Fruit fly (Drosophila melanogaster): ENCODE measurements around the gene Cmpk.

The Cmpk gene

DNA sequence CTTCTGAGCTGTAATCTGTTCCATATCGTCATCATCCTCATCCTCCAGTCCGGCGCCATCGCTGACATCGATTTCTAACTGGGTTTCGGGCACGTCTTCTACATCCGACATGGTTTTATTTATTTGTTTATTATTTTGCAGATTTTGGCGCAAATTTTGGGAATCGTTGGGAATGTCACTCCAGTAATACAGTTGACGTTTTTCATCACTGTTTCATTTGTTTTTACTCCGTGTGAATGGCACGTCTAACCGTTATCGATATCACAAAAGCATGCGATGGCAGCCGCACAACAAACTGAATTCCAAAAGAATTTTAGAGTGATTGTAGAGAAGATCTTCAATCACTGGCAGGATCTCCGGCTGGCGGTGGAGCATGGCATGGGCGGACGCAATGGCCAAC is 1.1 kb upstream of the Cmpk start, which contains the start of the genes Sld5 and CG14543:
Sld5 (minus strand) TSS at position 167 of the 400 bp plus-strand sequence.
CG14543 (plus strand) TSS at position 250 of the 400 bp plus-strand sequence.
- TF ChIP-seq CG17801 (GFP tag; optimal IDR thresholded peaks at IDR 0.05; ENCODE audit: partially characterized antibody): peak; percentile 8

DNA sequence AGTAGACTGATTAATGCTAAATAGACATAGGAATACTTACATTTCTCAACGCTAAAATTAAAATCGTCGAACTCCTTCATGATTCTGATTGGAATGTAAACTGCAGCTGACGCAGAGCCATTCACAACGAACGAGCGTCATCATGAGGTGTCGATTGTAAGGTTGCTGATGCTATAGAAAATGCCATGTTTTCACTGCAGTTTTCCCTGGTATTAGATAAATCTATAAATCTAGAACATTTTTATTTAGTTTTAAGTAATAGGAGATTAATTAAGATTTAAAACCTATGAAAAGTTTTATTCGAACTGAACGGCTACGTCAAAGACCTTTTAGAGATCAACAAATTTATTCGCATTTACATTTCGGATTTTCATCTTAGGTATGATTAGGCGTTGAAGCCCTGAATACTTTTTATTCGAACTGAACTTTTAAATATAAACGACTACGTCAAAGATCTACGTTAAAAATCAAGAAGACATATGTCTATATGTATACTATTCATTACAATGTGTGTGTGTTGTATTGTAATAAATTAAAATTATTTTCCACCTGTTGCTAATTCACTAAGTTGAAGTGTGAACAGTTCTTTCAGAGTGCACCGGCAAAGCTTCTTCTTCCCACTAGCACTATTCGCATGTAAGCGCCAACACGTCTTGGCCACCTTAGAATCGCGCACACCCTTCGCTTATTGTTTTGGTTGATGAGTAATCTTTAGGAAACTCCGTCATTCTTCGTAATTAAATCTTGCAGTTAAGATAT is 2.9 kb downstream of the Cmpk start, which contains the start of the genes Exo84 and Vps2:
Exo84 (minus strand) TSS at position 108 of the 759 bp plus-strand sequence.
Vps2 (plus strand) TSS at position 672 of the 759 bp plus-strand sequence.
- no peak for TF ChIP-seq CG17801 (GFP tag; optimal IDR thresholded peaks at IDR 0.05; ENCODE audit: partially characterized antibody)

DNA sequence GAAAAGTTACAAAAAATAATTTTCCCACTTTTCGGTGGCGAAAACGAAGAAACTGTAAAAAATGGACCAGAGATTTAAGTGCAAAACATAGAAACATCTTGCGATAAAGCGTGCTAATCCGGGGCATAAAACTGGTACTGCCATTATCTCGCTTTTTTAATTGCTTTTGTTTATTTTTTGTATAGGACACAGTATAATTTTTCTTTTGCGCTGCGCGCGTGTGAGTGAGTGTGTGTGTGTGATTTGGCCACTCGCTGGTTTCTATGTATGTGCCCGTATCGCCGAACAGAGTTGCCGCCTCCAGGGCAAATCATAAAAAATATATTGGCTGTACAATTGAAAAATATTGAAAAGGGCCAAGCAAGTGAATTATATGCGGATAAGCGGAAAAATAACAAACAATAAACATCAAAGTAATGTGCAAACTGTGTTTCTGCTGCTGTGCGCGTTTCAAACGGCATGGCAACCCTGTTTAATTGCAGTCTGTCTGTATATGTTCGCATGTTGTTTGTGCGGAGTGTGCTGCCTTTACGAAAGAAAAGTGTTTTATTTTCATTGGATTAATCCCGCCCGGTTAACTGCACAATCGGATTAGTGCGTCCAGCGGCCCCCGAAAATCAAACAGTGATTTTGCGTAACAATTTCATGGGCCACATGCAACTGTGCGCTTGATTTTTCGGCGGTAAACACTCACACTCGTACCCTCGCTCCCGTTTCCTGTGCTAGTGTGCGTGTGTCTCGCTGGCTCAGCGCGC is 12.9 kb downstream of the Cmpk start:
- peak; percentile 86 for TF ChIP-seq CG17801 (GFP tag; optimal IDR thresholded peaks at IDR 0.05; ENCODE audit: partially characterized antibody)

DNA sequence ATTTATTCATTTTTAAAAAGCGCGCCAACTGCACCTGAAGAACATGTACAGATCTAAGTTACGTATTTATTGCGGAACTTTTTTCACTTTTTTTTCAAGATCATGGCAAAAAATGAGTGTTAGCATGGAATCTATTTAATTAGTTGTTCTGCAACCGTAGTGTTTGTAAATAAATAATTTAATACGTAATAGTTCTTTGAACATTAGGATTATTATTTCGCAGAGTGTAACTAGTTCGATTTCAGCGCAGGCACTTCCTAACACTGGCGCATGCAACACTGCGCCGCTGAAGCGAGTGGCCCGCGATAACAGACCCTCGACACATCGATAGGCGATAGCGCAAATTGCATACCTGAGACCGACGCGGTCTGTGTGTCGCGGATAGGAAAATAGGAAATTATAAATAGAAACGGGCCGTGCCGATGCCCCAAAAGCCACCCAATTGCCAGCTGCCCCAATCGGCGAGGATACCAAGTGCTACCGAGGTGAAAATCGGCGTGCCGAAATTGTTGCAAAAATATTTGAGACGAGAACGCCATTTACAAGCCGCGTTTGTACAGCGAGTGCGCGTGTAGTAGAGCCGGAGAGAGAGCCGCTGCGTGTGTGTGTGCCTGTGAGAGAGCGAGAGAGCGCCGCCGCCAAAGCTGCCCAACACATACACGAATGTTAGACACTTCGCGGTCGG is 13.7 kb downstream of the Cmpk start, which contains the start of gene gro:
gro (plus strand) TSS at position 320 of the 685 bp plus-strand sequence.
- TF ChIP-seq CG17801 (GFP tag; optimal IDR thresholded peaks at IDR 0.05; ENCODE audit: partially characterized antibody): no peak

DNA sequence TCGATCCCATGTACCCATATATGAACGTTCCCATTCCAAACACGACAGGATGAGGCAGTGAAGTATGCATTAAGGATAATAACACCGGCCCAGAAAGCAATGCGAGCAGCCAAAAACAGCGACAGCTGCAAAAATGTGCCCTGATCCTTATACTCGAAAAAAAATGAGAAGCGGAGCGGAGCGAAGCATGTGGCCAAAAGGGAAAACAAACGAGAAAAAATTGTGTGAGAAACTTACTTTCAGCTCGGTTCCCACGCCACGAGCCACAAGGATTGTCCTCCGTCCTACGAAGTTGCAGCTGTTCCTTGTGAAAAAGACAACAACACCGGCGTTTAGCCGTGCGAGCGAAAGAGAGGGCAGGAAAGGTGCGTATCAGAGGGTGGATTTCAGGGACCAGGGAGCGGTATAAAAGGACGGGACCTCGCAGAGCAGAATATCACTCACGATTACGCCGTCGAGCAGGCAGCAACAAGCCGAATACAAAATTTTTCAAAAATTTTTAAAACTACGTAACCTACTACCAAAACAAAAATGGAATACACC is 15.4 kb downstream of the Cmpk start:
- TF ChIP-seq CG17801 (GFP tag; optimal IDR thresholded peaks at IDR 0.05; ENCODE audit: partially characterized antibody): no peak

DNA sequence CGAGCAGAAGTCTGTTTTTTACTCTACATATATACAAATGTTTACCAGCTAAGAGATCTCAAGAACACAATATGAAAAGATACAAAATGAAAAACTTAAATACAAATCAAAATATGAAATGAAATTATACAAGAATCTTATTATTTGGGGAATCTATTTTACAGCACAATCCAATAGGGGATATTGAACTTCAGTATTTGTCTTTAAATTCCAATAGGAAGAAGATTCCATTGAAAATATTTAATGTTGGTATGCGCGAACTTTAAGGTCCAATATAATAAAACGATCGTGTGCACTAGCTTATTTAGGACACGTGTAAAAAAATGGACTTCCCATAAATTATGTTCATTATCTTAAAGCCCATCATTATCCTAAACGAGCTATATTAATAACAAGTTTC is 17.3 kb downstream of the Cmpk start:
- TF ChIP-seq CG17801 (GFP tag; optimal IDR thresholded peaks at IDR 0.05; ENCODE audit: partially characterized antibody): no peak

DNA sequence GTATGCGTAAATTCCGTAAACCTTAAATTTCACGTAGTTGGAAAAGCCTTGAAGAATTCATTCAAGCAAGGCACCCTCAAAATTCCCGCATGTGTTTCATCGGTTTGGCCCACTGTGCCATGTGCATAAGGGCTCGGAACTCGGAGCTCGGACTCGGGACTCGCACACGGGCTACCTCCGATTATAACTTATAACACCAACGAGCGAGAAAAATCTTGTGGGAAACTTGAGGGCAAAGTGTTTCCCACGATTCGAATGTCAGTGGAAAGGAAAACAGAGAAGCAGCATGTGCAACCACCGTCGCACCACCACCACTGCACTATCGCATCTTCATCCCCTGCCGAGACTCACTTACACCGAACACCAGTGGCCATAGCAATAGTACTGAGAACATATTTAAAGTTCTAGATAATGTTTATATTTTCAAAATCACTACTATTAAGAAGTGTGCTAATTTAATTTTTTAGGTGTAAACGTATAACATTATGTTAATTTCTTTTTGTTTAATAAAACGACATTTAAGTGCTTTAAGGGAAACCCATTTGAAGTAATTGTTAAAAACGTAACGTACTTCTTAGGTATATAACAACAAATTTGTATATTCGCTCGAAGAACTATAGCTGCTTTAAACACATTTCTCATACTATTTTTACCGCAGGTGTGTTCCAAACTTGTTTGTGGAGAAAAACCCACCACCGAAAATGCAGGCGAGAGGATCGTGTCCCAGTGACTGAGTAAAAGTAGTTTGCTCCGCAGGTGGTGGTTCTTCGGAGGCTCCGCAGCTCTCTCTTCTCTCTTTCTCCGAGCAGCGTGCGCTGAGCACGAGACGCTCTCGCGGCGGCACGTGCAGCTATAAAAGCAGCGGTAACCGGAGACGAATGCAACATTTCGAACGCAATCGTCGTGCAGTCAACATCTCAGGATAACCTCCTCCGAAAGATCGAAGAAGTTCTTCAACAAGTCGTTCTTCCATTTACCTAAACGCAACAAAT is 18.8 kb downstream of the Cmpk start:
- TF ChIP-seq CG17801 (GFP tag; optimal IDR thresholded peaks at IDR 0.05; ENCODE audit: partially characterized antibody): no peak

DNA sequence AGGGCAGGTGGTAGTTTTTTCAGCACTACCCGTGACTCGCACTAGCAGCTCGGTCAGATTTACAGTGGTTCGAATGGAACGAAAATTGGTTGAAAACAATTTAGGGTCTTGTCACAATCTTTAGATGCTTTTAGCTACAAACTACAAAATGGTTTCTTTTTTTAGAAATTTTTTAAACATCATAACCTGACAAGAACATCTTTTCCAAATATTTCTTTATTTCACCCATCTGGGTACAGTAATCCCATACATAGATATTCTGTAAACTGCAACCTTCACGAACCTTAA is 19.9 kb downstream of the Cmpk start:
- TF ChIP-seq CG17801 (GFP tag; optimal IDR thresholded peaks at IDR 0.05; ENCODE audit: partially characterized antibody): no peak

DNA sequence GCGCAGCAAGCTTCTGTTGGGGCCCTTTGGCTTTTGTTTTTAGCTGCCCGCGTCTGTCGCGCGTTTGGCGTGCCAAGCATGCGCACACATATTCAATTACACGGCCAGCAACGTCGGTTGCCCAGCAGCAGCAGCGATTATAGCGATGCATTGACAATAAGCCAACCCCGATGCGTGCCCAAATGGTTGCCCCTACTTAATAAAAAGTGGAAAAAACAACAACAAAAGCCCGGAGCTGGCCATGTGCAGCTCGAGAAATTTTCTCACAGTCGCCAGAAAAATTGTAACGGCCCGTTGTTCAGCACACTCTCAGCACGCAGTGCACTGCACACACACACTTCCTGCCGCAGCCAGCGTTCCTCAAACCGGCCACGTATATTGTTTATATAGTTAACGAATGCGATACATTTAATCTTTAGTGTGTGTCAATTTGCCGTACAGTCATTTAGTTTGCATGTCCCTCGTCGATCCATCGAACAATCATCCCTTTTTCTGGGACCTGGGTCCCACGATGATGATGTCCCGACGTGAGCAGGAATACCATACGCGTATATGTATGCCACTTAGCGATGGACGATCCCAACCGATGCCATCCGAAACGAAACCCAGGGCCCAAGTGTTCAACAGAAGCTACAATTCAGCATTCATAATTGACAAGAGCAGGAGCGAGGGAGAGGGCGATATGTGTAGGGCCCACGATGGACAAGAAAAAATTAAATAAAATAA is 20.4 kb downstream of the Cmpk start:
- TF ChIP-seq CG17801 (GFP tag; optimal IDR thresholded peaks at IDR 0.05; ENCODE audit: partially characterized antibody): no peak

DNA sequence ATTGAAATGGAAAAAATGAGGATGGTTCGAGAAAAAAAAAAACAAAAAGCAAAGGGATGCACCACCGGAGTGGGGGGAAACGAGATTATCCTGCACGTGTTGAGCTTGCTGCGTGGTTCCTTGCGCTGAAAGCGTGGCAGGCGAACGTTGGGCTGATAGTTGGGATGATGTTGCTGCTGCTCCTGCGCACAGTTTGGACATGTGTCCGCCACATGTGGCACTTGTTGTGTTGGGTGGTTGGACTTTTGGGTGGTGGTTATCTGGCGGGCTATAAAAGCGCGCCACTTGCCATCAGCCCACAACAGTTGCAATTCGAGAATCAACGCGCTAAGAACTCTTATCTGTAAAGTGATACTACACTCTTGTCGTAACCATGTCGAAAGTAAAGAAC is 22.6 kb downstream of the Cmpk start:
- TF ChIP-seq CG17801 (GFP tag; optimal IDR thresholded peaks at IDR 0.05; ENCODE audit: partially characterized antibody): no peak

DNA sequence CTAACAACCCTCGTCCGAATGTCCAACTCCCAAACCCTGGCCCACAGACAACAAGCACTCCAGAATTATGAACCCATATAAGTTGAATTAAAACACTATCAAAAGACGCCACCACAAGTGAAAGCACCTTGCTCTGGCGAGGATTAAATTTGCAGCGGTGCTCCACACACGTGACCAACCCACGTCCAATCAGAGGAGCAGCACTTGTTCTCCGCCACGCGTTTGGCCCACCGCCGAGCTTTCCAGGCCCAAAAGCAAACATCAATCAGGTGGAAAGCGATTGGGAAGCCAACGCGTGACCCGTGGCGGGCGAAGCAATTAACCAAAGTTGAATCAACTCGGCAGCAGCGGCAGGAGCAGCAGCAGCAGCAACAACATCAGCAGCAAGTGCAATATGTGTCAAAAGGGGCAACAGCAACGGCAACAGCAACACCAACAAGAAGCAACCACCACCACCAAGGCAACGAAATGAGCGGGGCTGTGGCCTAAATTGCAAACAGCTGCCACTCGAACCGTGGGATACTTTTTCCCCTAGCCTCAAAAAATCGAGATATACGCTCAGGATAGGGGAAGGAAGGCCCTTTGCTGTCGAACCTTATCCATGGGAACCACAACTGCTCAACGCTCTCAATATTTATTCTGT is 23.1 kb downstream of the Cmpk start:
- no peak for TF ChIP-seq CG17801 (GFP tag; optimal IDR thresholded peaks at IDR 0.05; ENCODE audit: partially characterized antibody)

DNA sequence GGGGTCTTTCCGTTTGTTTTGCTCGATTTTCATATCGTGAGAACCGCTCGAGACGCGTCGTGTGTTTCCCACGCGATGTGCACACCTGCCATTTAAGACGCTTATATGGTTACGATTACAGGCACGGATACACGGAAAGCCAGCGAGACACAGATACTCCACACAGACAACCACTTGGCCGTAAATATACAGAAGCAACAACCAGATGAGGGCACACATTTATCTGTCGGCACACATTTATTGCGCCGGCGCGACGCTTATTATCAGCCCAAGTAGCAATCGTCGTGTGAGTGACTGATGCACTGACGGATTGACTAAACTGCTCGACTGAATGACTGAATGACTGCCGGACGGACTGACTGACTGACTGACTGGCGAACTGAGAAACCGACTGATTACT is 24.7 kb downstream of the Cmpk start:
- no peak for TF ChIP-seq CG17801 (GFP tag; optimal IDR thresholded peaks at IDR 0.05; ENCODE audit: partially characterized antibody)

DNA sequence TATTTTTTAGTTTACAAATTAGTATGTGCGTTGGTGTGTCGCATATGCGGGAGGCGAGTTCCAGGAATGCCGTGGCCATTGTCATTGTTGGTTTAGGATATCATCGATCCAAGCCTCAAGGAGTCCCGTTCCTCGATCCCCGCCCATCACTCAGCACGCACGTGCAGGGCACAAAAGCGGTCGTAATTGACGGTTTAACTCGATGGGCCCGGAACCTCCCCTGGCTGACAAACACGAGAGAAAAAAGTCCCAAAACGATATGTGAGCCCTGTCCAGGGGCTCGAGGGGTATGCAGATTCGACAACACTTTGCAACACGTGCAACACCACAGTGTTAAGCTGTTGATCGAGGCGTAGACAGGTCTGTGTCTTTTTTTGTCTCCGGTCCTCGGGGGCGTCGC is 27.3 kb downstream of the Cmpk start:
- no peak for TF ChIP-seq CG17801 (GFP tag; optimal IDR thresholded peaks at IDR 0.05; ENCODE audit: partially characterized antibody)

Measured in ovary, adult (tissue).